Fruit fly (Drosophila melanogaster) whole organism, embryonic: ENCODE measurements around the gene RpS9.

ENCODE experiments used
- Bgb ChIP-seq: fragments of 200-800 bp; sonication (Bioruptor generic); IDR thresholded peaks from 2 replicates; pipeline ENCODE4 v1.3.6; 2022; ENCODE audit warnings: missing biosample characterization, missing genetic modification characterization; ENCODE audit not compliant: partially characterized antibody
- CG11085 ChIP-seq: fragments of 200-800 bp; sonication (Bioruptor generic); IDR thresholded peaks from 2 replicates; pipeline ENCODE4 v1.3.6; 2022; ENCODE audit warnings: missing biosample characterization, missing genetic modification characterization
- CG11560 ChIP-seq: fragments of 200-800 bp; sonication (Bioruptor generic); IDR thresholded peaks from 3 replicates; pipeline ENCODE4 v1.3.6; 2022; ENCODE audit warnings: missing biosample characterization, missing genetic modification characterization
- CG12659 ChIP-seq: fragments of 200-800 bp; sonication (Bioruptor generic); optimal IDR thresholded peaks from 3 replicates; lab custom pipeline; 2017; ENCODE audit warnings: mild to moderate bottlenecking, missing biosample characterization, missing genetic modification reagents, missing genetic modification characterization
- CG12744 ChIP-seq: fragments of 200-800 bp; sonication (Bioruptor generic); optimal IDR thresholded peaks from 2 replicates; lab custom pipeline; 2016; ENCODE audit warnings: missing biosample characterization, missing genetic modification characterization
- CG13775 ChIP-seq: fragments of 200-800 bp; sonication (Bioruptor generic); optimal IDR thresholded peaks from 3 replicates; lab custom pipeline; 2017; ENCODE audit warnings: missing biosample characterization, mild to moderate bottlenecking, missing genetic modification characterization
- CG14860 ChIP-seq: fragments of 200-800 bp; sonication (Bioruptor generic); IDR thresholded peaks from 3 replicates; pipeline ENCODE4 v1.3.6; 2022; ENCODE audit warnings: missing biosample characterization, missing genetic modification characterization; ENCODE audit not compliant: partially characterized antibody
- CG15269 ChIP-seq: fragments of 200-800 bp; sonication (Bioruptor generic); optimal IDR thresholded peaks from 2 replicates; lab custom pipeline; 2018; ENCODE audit warnings: missing biosample characterization, mild to moderate bottlenecking, missing genetic modification characterization, moderate library complexity
- CG15514 ChIP-seq: fragments of 200-800 bp; sonication (Bioruptor generic); optimal IDR thresholded peaks from 3 replicates; lab custom pipeline; 2017; ENCODE audit warnings: missing biosample characterization, missing genetic modification characterization, mild to moderate bottlenecking, moderate library complexity, missing genetic modification reagents
- CG1603 ChIP-seq: fragments of 200-800 bp; sonication (Bioruptor generic); optimal IDR thresholded peaks from 2 replicates; lab custom pipeline; 2019; ENCODE audit warnings: missing biosample characterization, mild to moderate bottlenecking, missing genetic modification characterization, moderate library complexity
- CG1647 ChIP-seq: fragments of 200-800 bp; sonication (Bioruptor generic); optimal IDR thresholded peaks from 3 replicates; lab custom pipeline; 2016; ENCODE audit warnings: missing biosample characterization, missing genetic modification characterization
- CG17359 ChIP-seq: fragments of 200-800 bp; sonication (Bioruptor generic); optimal IDR thresholded peaks from 3 replicates; lab custom pipeline; 2018; ENCODE audit warnings: missing biosample characterization, mild to moderate bottlenecking, missing genetic modification characterization, moderate library complexity
- CG17385 ChIP-seq: fragments of 200-800 bp; sonication (Bioruptor generic); optimal IDR thresholded peaks from 3 replicates; lab custom pipeline; 2018; ENCODE audit warnings: missing biosample characterization, mild to moderate bottlenecking, missing genetic modification characterization
- CG2678 ChIP-seq: fragments of 200-800 bp; sonication (Bioruptor generic); optimal IDR thresholded peaks from 3 replicates; lab custom pipeline; 2019; ENCODE audit warnings: missing biosample characterization, mild to moderate bottlenecking, missing genetic modification characterization, moderate library complexity
- CG30020 ChIP-seq: fragments of 200-800 bp; optimal IDR thresholded peaks from 2 replicates; lab custom pipeline; 2019; ENCODE audit warnings: missing biosample characterization, mild to moderate bottlenecking, missing genetic modification characterization, moderate library complexity
- CG31365 ChIP-seq: fragments of 200-800 bp; sonication (Bioruptor generic); optimal IDR thresholded peaks from 2 replicates; lab custom pipeline; 2018; ENCODE audit warnings: missing biosample characterization, mild to moderate bottlenecking, missing genetic modification characterization
- CG31388 ChIP-seq: fragments of 200-800 bp; sonication (Bioruptor generic); optimal IDR thresholded peaks from 2 replicates; lab custom pipeline; 2016; ENCODE audit warnings: missing biosample characterization, missing genetic modification characterization
- CG3281 ChIP-seq: fragments of 200-800 bp; sonication (Bioruptor generic); optimal IDR thresholded peaks from 3 replicates; lab custom pipeline; 2017; ENCODE audit warnings: missing biosample characterization, mild to moderate bottlenecking, missing genetic modification characterization
- CG6654 ChIP-seq: fragments of 200-800 bp; sonication (Bioruptor generic); optimal IDR thresholded peaks from 2 replicates; lab custom pipeline; 2017; ENCODE audit warnings: missing biosample characterization, mild to moderate bottlenecking, missing genetic modification characterization
- CG6689 ChIP-seq: fragments of 200-800 bp; sonication (Bioruptor generic); IDR thresholded peaks from 2 replicates; pipeline ENCODE4 v1.3.6; 2022; ENCODE audit warnings: missing biosample characterization, missing genetic modification characterization
- CG7556 ChIP-seq: fragments of 200-800 bp; sonication (Bioruptor generic); optimal IDR thresholded peaks from 2 replicates; lab custom pipeline; 2017; ENCODE audit warnings: missing biosample characterization, mild to moderate bottlenecking, missing genetic modification characterization
- CG7963 ChIP-seq: fragments of 200-800 bp; sonication (Bioruptor generic); IDR thresholded peaks from 3 replicates; pipeline ENCODE4 v1.3.6; 2022; ENCODE audit warnings: missing biosample characterization, missing genetic modification characterization; ENCODE audit not compliant: partially characterized antibody
- CHES-1-like ChIP-seq: fragments of 200-800 bp; sonication (Bioruptor generic); optimal IDR thresholded peaks from 2 replicates; lab custom pipeline; 2016; ENCODE audit warnings: missing biosample characterization, missing genetic modification characterization
- Drgx ChIP-seq: fragments of 200-800 bp; sonication (Bioruptor generic); IDR thresholded peaks from 2 replicates; pipeline ENCODE4 v1.3.6; 2022; ENCODE audit warnings: missing biosample characterization, missing genetic modification characterization
- E2f2 ChIP-seq: fragments of 200-800 bp; sonication (Bioruptor generic); IDR thresholded peaks from 2 replicates; pipeline ENCODE4 v1.3.6; 2022; ENCODE audit warnings: missing biosample characterization, missing genetic modification characterization
- Fer1 ChIP-seq: fragments of 200-800 bp; sonication (Bioruptor generic); optimal IDR thresholded peaks from 2 replicates; lab custom pipeline; 2017; ENCODE audit warnings: missing biosample characterization, mild to moderate bottlenecking, missing genetic modification characterization
- Hand ChIP-seq: fragments of 200-800 bp; sonication (Bioruptor generic); optimal IDR thresholded peaks from 2 replicates; lab custom pipeline; 2017; ENCODE audit warnings: mild to moderate bottlenecking, missing biosample characterization, missing genetic modification reagents, missing genetic modification characterization
- HmgD ChIP-seq: fragments of 200-800 bp; sonication (Bioruptor generic); optimal IDR thresholded peaks from 3 replicates; lab custom pipeline; 2016; ENCODE audit warnings: missing biosample characterization, missing genetic modification characterization
- Hmx ChIP-seq: fragments of 200-800 bp; sonication (Bioruptor generic); optimal IDR thresholded peaks from 2 replicates; lab custom pipeline; 2016; ENCODE audit warnings: missing biosample characterization, missing genetic modification characterization
- Med ChIP-seq: fragments of 200-800 bp; sonication (Bioruptor generic); peaks from one replicate; lab custom pipeline; 2016; ENCODE audit warnings: missing biosample characterization, missing genetic modification characterization, mild to moderate bottlenecking, inconsistent platforms, moderate library complexity
- Nf-YA ChIP-seq: fragments of 200-800 bp; sonication (Bioruptor generic); IDR thresholded peaks from 2 replicates; pipeline ENCODE4 v1.3.6; 2022; ENCODE audit warnings: missing biosample characterization, missing genetic modification characterization
- Scr ChIP-seq: fragments of 200-800 bp; sonication (Bioruptor generic); IDR thresholded peaks from 2 replicates; pipeline ENCODE4 v1.3.6; 2022; ENCODE audit warnings: missing biosample characterization, missing genetic modification characterization; ENCODE audit not compliant: partially characterized antibody
- TFAM ChIP-seq: fragments of 200-800 bp; sonication (Bioruptor generic); optimal IDR thresholded peaks from 2 replicates; lab custom pipeline; 2017; ENCODE audit warnings: missing biosample characterization, missing genetic modification characterization, inconsistent platforms
- Taf1 ChIP-seq: fragments of 200-800 bp; sonication (Bioruptor generic); IDR thresholded peaks from 2 replicates; pipeline ENCODE4 v1.3.6; 2022; ENCODE audit warnings: missing biosample characterization, missing genetic modification characterization
- amos ChIP-seq: fragments of 200-800 bp; sonication (Bioruptor generic); IDR thresholded peaks from 2 replicates; pipeline ENCODE4 v1.3.6; 2022; ENCODE audit warnings: missing biosample characterization, missing genetic modification characterization; ENCODE audit not compliant: partially characterized antibody
- ato ChIP-seq: fragments of 200-800 bp; sonication (Bioruptor generic); IDR thresholded peaks from 2 replicates; pipeline ENCODE4 v1.3.6; 2022; ENCODE audit warnings: missing biosample characterization, missing genetic modification characterization; ENCODE audit not compliant: partially characterized antibody
- bowl ChIP-seq: fragments of 200-800 bp; sonication (Bioruptor generic); IDR thresholded peaks from 2 replicates; pipeline ENCODE4 v1.3.6; 2022; ENCODE audit warnings: missing biosample characterization, missing genetic modification characterization
- crc ChIP-seq: fragments of 200-800 bp; sonication (Bioruptor generic); optimal IDR thresholded peaks from 2 replicates; lab custom pipeline; 2016; ENCODE audit warnings: missing biosample characterization, missing genetic modification characterization
- dmrt11E ChIP-seq: fragments of 200-800 bp; sonication (Bioruptor generic); optimal IDR thresholded peaks from 3 replicates; lab custom pipeline; 2018; ENCODE audit warnings: missing biosample characterization, mild to moderate bottlenecking, missing genetic modification characterization, moderate library complexity
- gcm2 ChIP-seq: fragments of 200-800 bp; sonication (Bioruptor generic); optimal IDR thresholded peaks from 2 replicates; lab custom pipeline; 2016; ENCODE audit warnings: missing biosample characterization, missing genetic modification characterization
- gem ChIP-seq: fragments of 200-800 bp; sonication (Bioruptor generic); optimal IDR thresholded peaks from 2 replicates; lab custom pipeline; 2019; ENCODE audit warnings: missing biosample characterization, mild to moderate bottlenecking, missing genetic modification characterization, moderate library complexity
- grau ChIP-seq: fragments of 200-800 bp; optimal IDR thresholded peaks from 3 replicates; lab custom pipeline; 2019; ENCODE audit warnings: missing biosample characterization, mild to moderate bottlenecking, missing genetic modification characterization, moderate library complexity
- klu ChIP-seq: fragments of 200-800 bp; sonication (Bioruptor generic); IDR thresholded peaks from 2 replicates; pipeline ENCODE4 v1.3.6; 2022; ENCODE audit warnings: missing biosample characterization, missing genetic modification characterization
- pita ChIP-seq: fragments of 200-800 bp; sonication (Bioruptor generic); optimal IDR thresholded peaks from 2 replicates; lab custom pipeline; 2017; ENCODE audit warnings: missing biosample characterization, mild to moderate bottlenecking, missing genetic modification characterization
- slbo ChIP-seq: fragments of 200-800 bp; sonication (Bioruptor generic); IDR thresholded peaks from 2 replicates; pipeline ENCODE4 v1.3.6; 2022; ENCODE audit warnings: missing biosample characterization, missing genetic modification characterization
- slou ChIP-seq: fragments of 200-800 bp; sonication (Bioruptor generic); optimal IDR thresholded peaks from 3 replicates; lab custom pipeline; 2016; ENCODE audit warnings: missing biosample characterization, missing genetic modification characterization
- ssp ChIP-seq: fragments of 200-800 bp; sonication (Bioruptor generic); IDR thresholded peaks from 2 replicates; pipeline ENCODE4 v1.3.6; 2022; ENCODE audit warnings: missing biosample characterization, missing genetic modification characterization
- tna ChIP-seq: fragments of 200-800 bp; sonication (Bioruptor generic); IDR thresholded peaks from 2 replicates; pipeline ENCODE4 v1.3.6; 2022; ENCODE audit warnings: missing biosample characterization, missing genetic modification characterization; ENCODE audit not compliant: partially characterized antibody
- trh ChIP-seq: fragments of 200-800 bp; sonication (Bioruptor generic); optimal IDR thresholded peaks from 2 replicates; lab custom pipeline; 2016; ENCODE audit warnings: missing biosample characterization, missing genetic modification characterization
- ttk ChIP-seq: fragments of 200-800 bp; sonication (Bioruptor generic); IDR thresholded peaks from 2 replicates; pipeline ENCODE4 v2.1.2; 2022; ENCODE audit warnings: missing biosample characterization, missing genetic modification characterization
- wek ChIP-seq: fragments of 200-800 bp; sonication (Bioruptor generic); optimal IDR thresholded peaks from 3 replicates; lab custom pipeline; 2018; ENCODE audit warnings: missing biosample characterization, mild to moderate bottlenecking, missing genetic modification characterization, moderate library complexity

The RpS9 gene

DNA sequence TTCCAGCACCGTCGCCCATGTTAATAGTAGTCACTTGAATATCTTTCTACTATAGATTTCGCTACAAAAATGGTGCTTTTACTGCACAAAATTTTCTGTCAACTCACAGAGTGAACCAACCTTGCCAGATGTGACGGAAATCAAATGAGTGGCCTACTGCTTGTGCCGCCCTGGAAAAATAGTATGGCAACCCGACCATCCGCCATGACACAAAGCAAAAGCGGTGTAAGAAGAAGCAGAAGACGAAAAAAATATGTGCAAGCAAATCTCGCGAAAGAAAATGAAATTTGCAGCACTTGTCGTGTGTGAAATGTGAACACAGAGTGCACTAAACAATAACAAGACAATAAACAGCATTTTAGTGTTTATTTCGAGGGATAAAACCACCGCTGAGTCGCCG is 34.5 kb downstream of the RpS9 start, which contains the start of the genes Uch-L5 and Jarid2 (continued):
- TF ChIP-seq ttk: no peak
- no peak for TF ChIP-seq gem
- no peak for TF ChIP-seq Nf-YA
- peak; percentile 80 for TF ChIP-seq HmgD (GFP tag; lab: Kevin White, UChicago)
- peak; percentile 43 for TF ChIP-seq CG30020
- TF ChIP-seq CG6654 (GFP tag; lab: Kevin White, UChicago): no peak
- no peak for TF ChIP-seq CG6689
- peak; percentile 43 for TF ChIP-seq grau (tag; lab: Kevin White, UChicago)
- no peak for TF ChIP-seq CG13775
- TF ChIP-seq slou (GFP tag; lab: Kevin White, UChicago): no peak
- TF ChIP-seq CG12659 (GFP tag; lab: Kevin White, UChicago): peak; percentile 91
- TF ChIP-seq CG31388 (GFP tag; lab: Kevin White, UChicago): no peak
- TF ChIP-seq tna (GFP tag; lab: Robert Waterston, UW): no peak
- peak; percentile 39 for TF ChIP-seq crc (GFP tag; lab: Kevin White, UChicago)
- 0 out of 3 replicates have a peak, but pooled peaks have one; percentile 8 for TF ChIP-seq CG7963 (GFP tag; lab: Robert Waterston, UW)
- peak; percentile 11 for TF ChIP-seq CG17359 (tag; lab: Kevin White, UChicago)
- TF ChIP-seq ato (GFP tag; lab: Robert Waterston, UW): 0 out of 2 replicates have a peak, but pooled peaks have one; percentile 32
- no peak for TF ChIP-seq CG11085 (GFP tag; lab: Robert Waterston, UW)
- peak; percentile 68 for TF ChIP-seq slbo (GFP tag; lab: Robert Waterston, UW)
- peak; percentile 98 for TF ChIP-seq CG17385 (GFP tag; lab: Kevin White, UChicago)
- no peak for TF ChIP-seq pita
- TF ChIP-seq CG14860: no peak
- TF ChIP-seq Hmx (GFP tag; lab: Kevin White, UChicago): no peak
- TF ChIP-seq Med (GFP tag; lab: Kevin White, UChicago): peak; percentile 94
- peak; percentile 46 for TF ChIP-seq CG1647 (GFP tag; lab: Kevin White, UChicago)
- TF ChIP-seq gcm2: no peak
- TF ChIP-seq klu: no peak
- TF ChIP-seq CG12744: peak; percentile 11
- peak; percentile 68 for TF ChIP-seq CG3281 (GFP tag; lab: Kevin White, UChicago)
- TF ChIP-seq dmrt11E (tag; lab: Kevin White, UChicago): no peak
- TF ChIP-seq Hand (GFP tag; lab: Kevin White, UChicago): no peak
- TF ChIP-seq wek (GFP tag; lab: Kevin White, UChicago): peak; percentile 49
- TF ChIP-seq CG11560: no peak
- TF ChIP-seq amos (GFP tag; lab: Robert Waterston, UW): peak; percentile 50
- TF ChIP-seq E2f2: peak; percentile 60
- TF ChIP-seq CG2678 (tag; lab: Kevin White, UChicago): no peak
- peak; percentile 45 for TF ChIP-seq Bgb (GFP tag; lab: Robert Waterston, UW)
- TF ChIP-seq CG15269 (tag; lab: Kevin White, UChicago): no peak
- peak; percentile 44 for TF ChIP-seq Fer1
- TF ChIP-seq CG1603 (tag; lab: Kevin White, UChicago): peak; percentile 91
- peak; percentile 85 for TF ChIP-seq CG15514 (GFP tag; lab: Kevin White, UChicago)
- no peak for TF ChIP-seq trh (GFP tag; lab: Kevin White, UChicago)
- no peak for TF ChIP-seq CG7556 (GFP tag; lab: Kevin White, UChicago)
- TF ChIP-seq ssp (GFP tag; lab: Robert Waterston, UW): no peak
- peak; percentile 31; the same call in 1 of the 2 replicates for TF ChIP-seq Drgx (GFP tag; lab: Robert Waterston, UW)
- TF ChIP-seq bowl (GFP tag; lab: Robert Waterston, UW): no peak
- no peak for TF ChIP-seq TFAM (GFP tag; lab: Kevin White, UChicago)
- peak; percentile 94 for TF ChIP-seq CHES-1-like (GFP tag; lab: Kevin White, UChicago)
- TF ChIP-seq CG31365 (tag; lab: Kevin White, UChicago): peak; percentile 11
- TF ChIP-seq Scr: no peak
- no peak for TF ChIP-seq Taf1 (GFP tag; lab: Robert Waterston, UW)
